Worm (Caenorhabditis elegans): ENCODE data around the gene gln-5.

DNA sequence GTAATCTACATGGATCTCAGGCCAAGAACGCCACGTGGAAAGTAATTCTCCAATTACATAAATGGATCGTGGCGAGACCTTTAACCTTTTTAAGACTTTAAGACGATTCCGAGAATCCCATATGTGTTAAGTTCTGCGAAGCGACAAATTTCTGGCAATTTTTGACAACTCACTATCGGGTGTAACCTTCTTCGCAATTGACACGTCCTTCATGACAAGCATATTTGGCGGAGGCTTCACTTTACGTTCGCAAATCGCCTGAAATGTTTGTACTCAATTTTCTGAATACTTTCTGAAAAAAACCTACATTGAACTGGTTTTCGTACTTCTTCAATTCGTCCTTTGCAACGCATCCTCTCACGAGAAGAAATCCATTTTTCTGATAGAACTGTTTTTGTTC is 14.6 kb downstream of the gln-5 start:
- TF ChIP-seq nhr-76 (tag; optimal IDR thresholded peaks at IDR 0.05) = no peak
- no peak for TF ChIP-seq ces-1 (GFP tag; optimal IDR thresholded peaks at IDR 0.05)
- TF ChIP-seq ztf-11 (tag; optimal IDR thresholded peaks at IDR 0.05) = no peak
- no peak for TF ChIP-seq lin-13 (tag; optimal IDR thresholded peaks at IDR 0.05)
- TF ChIP-seq sptf-1 (tag; optimal IDR thresholded peaks at IDR 0.05) = no peak

All from whole organism, mixed stage, embryonic.